Worm (Caenorhabditis elegans) whole organism, midembryonic: ENCODE measurements around the gene C15F1.2.

Experiments
- flt-1 ChIP-seq: fragments of 200-800 bp; sonication (Bioruptor generic); IDR thresholded peaks from 2 replicates; pipeline ENCODE4 v1.3.6; 2022; ENCODE audit warnings: missing genetic modification characterization, missing compliant biosample characterization
- med-1 ChIP-seq: sonication (generic microtip); optimal IDR thresholded peaks from 2 replicates; lab custom pipeline; 2017; ENCODE audit warnings: missing genetic modification characterization, mild to moderate bottlenecking, missing compliant biosample characterization, antibody characterized with exemption, missing genetic modification reagents; ENCODE audit not compliant: insufficient read depth
- ref-1 ChIP-seq: fragments of 200-800 bp; sonication (Bioruptor generic); conservative IDR thresholded peaks from 2 replicates; pipeline ENCODE4 v1.3.6; 2022; ENCODE audit warnings: missing genetic modification reagents, missing genetic modification characterization, missing compliant biosample characterization

DNA sequence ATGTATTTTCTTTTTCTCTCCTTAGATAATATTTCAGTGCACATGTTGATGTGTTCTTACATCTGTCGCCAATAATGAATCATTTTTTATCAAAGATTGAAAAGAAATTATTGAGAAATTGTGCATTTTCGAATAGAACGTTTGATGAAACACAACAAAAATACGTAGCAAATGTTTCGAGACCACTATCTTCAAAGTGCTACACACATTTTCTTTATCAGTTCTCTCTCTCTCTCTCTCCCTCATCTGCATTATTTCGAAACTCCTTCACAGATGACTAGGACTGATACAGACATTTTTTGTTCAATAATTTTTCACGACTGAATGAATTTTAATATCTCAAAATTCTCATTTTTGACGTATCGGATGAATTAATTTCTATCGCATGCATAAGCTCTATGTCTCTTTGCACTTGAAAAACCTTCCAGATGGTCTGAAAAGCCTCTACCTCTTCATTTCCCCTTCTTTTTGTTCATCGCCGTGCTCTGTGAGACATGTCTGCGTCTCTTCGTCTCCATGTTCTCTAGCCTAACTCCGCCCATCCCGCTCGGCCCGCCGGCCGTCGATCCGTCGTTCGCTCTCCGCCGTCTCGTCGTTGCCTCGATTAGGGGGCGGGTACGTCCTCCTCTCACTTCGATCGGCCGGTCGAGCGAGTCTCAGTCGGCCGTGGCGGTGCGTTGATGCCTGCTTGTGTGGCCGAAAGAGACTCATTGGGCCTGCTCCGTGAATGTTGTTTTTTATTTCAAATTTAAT is 36.3 kb upstream of the C15F1.2 start:
- TF ChIP-seq med-1 (no peak), flt-1 (GFP tag; lab: Robert Waterston, UW) (no peak), ref-1 (GFP tag; lab: Robert Waterston, UW) (no peak)
